Worm (Caenorhabditis elegans) whole organism, L1 larva: ENCODE measurements around the gene T21E8.4.

ENCODE experiments used
- C04F5.9 ChIP-seq: sonication (generic microtip); optimal IDR thresholded peaks from 2 replicates; lab custom pipeline; 2016; ENCODE audit warnings: missing genetic modification characterization, missing compliant biosample characterization
- C16A3.4 ChIP-seq: fragments of 150-350 bp; optimal IDR thresholded peaks from 2 replicates; lab custom pipeline; 2014; ENCODE audit warnings: missing biosample characterization, missing genetic modification characterization
- C34B4.2 ChIP-seq: sonication (generic microtip); optimal IDR thresholded peaks from 2 replicates; lab custom pipeline; 2017; ENCODE audit warnings: mild to moderate bottlenecking, missing genetic modification characterization, missing compliant biosample characterization
- F16B12.6 ChIP-seq: fragments of 150-350 bp; optimal IDR thresholded peaks from 2 replicates; lab custom pipeline; 2014; ENCODE audit warnings: missing biosample characterization, missing genetic modification characterization
- aha-1 ChIP-seq: fragments of 150-350 bp; optimal IDR thresholded peaks from 2 replicates; lab custom pipeline; 2014; ENCODE audit warnings: missing biosample characterization, missing genetic modification characterization
- aly-2 ChIP-seq: fragments of 150-350 bp; optimal IDR thresholded peaks from 2 replicates; lab custom pipeline; 2014; ENCODE audit warnings: missing biosample characterization, missing genetic modification characterization
- ama-1 ChIP-seq: fragments of 150-350 bp; optimal IDR thresholded peaks from 2 replicates; lab custom pipeline; 2014
- ceh-88 ChIP-seq: fragments of 200-800 bp; sonication (Bioruptor generic); IDR thresholded peaks from 2 replicates; pipeline ENCODE4 v1.3.6; 2022; ENCODE audit warnings: missing genetic modification characterization, missing compliant biosample characterization
- ceh-90 ChIP-seq: sonication (generic microtip); optimal IDR thresholded peaks from 2 replicates; lab custom pipeline; 2016; ENCODE audit warnings: missing genetic modification characterization, missing compliant biosample characterization
- dsc-1 ChIP-seq: sonication (generic microtip); optimal IDR thresholded peaks from 2 replicates; lab custom pipeline; 2016; ENCODE audit warnings: mild to moderate bottlenecking, missing genetic modification characterization, missing compliant biosample characterization
- efl-1 ChIP-seq, 4 experiments: fragments of 150-350 bp; optimal IDR thresholded peaks in 3 of 4; peaks in 1 of 4; 1 replicate in 1 of 4; 2 replicates in 3 of 4; lab custom pipeline; 2014; ENCODE audit warnings: missing biosample characterization in 2 of 4, missing genetic modification characterization in 2 of 4, missing genetic modification reagents in 2 of 4
- egl-13 ChIP-seq: sonication (generic microtip); optimal IDR thresholded peaks from 2 replicates; lab custom pipeline; 2016; ENCODE audit warnings: missing genotype, missing genetic modification reagents, missing genetic modification characterization, missing compliant biosample characterization
- elt-3 ChIP-seq, 6 experiments: fragments of 150-350 bp in 1 of 6; sonication (generic microtip); optimal IDR thresholded peaks; 2 replicates each; lab custom pipeline; 2017 to 2018; ENCODE audit warnings: missing biosample characterization in 6 of 6, missing genetic modification characterization in 6 of 6, inconsistent platforms in 1 of 6
- fkh-10 ChIP-seq: sonication (generic microtip); optimal IDR thresholded peaks from 2 replicates; lab custom pipeline; 2017; ENCODE audit warnings: missing biosample characterization, missing genetic modification reagents, missing genetic modification characterization
- fkh-8 ChIP-seq: sonication (generic microtip); optimal IDR thresholded peaks from 2 replicates; lab custom pipeline; 2016; ENCODE audit warnings: mild to moderate bottlenecking, missing genetic modification characterization, missing compliant biosample characterization
- hlh-17 ChIP-seq: fragments of 200-800 bp; sonication (Bioruptor generic); optimal IDR thresholded peaks from 2 replicates; lab custom pipeline; 2018; ENCODE audit warnings: missing genetic modification characterization, mild to moderate bottlenecking, missing compliant biosample characterization, moderate library complexity, borderline replicate concordance
- irx-1 ChIP-seq: sonication (generic microtip); optimal IDR thresholded peaks from 2 replicates; lab custom pipeline; 2016; ENCODE audit warnings: missing genetic modification characterization, missing compliant biosample characterization
- isw-1 ChIP-seq: fragments of 200-800 bp; sonication (Bioruptor generic); IDR thresholded peaks from 2 replicates; pipeline ENCODE4 v1.3.6; 2022; ENCODE audit warnings: missing genetic modification characterization, missing compliant biosample characterization
- lin-13 ChIP-seq: fragments of 150-350 bp; optimal IDR thresholded peaks from 2 replicates; lab custom pipeline; 2014; ENCODE audit warnings: missing biosample characterization, missing genetic modification reagents, missing genetic modification characterization
- lin-14 ChIP-seq: fragments of 200-800 bp; sonication (Bioruptor generic); optimal IDR thresholded peaks from 2 replicates; lab custom pipeline; 2018; ENCODE audit warnings: mild to moderate bottlenecking, missing genetic modification characterization, moderate library complexity, missing compliant biosample characterization
- lin-35 ChIP-seq, 2 experiments: fragments of 150-350 bp; optimal IDR thresholded peaks; 2 replicates each; lab custom pipeline; 2014; ENCODE audit warnings: missing biosample characterization in 2 of 2, missing genetic modification characterization in 2 of 2, missing genetic modification reagents in 2 of 2
- lin-39 ChIP-seq: fragments of 150-350 bp; optimal IDR thresholded peaks from 2 replicates; lab custom pipeline; 2014; ENCODE audit warnings: missing biosample characterization, missing genetic modification reagents, missing genetic modification characterization
- lir-3 ChIP-seq: sonication (generic microtip); optimal IDR thresholded peaks from 2 replicates; lab custom pipeline; 2016; ENCODE audit warnings: mild to moderate bottlenecking, missing genetic modification characterization, moderate library complexity, missing compliant biosample characterization; ENCODE audit not compliant: poor library complexity
- mab-9 ChIP-seq: fragments of 200-800 bp; sonication (Bioruptor generic); IDR thresholded peaks from 2 replicates; pipeline ENCODE4 v1.3.6; 2022; ENCODE audit warnings: missing genetic modification reagents, missing genetic modification characterization, missing compliant biosample characterization
- mdl-1 ChIP-seq, 2 experiments: fragments of 150-350 bp; optimal IDR thresholded peaks; 2 replicates each; lab custom pipeline; 2014 to 2017; ENCODE audit warnings: missing biosample characterization in 2 of 2, missing genetic modification characterization in 2 of 2, inconsistent platforms in 1 of 2
- mef-2 ChIP-seq: fragments of 150-350 bp; optimal IDR thresholded peaks from 2 replicates; lab custom pipeline; 2014; ENCODE audit warnings: missing biosample characterization, missing genetic modification characterization
- mep-1 ChIP-seq: fragments of 150-350 bp; optimal IDR thresholded peaks from 2 replicates; lab custom pipeline; 2014; ENCODE audit warnings: missing biosample characterization, missing genetic modification characterization
- nhr-11 ChIP-seq: fragments of 150-350 bp; optimal IDR thresholded peaks from 2 replicates; lab custom pipeline; 2014; ENCODE audit warnings: missing biosample characterization, missing genetic modification characterization
- nhr-12 ChIP-seq: sonication (generic microtip); optimal IDR thresholded peaks from 2 replicates; lab custom pipeline; 2017; ENCODE audit warnings: missing biosample characterization, missing genetic modification characterization
- nhr-20 ChIP-seq: sonication (generic microtip); optimal IDR thresholded peaks from 2 replicates; lab custom pipeline; 2016; ENCODE audit warnings: mild to moderate bottlenecking, missing genetic modification characterization, missing compliant biosample characterization
- nhr-237 ChIP-seq: fragments of 150-350 bp; optimal IDR thresholded peaks from 2 replicates; lab custom pipeline; 2014; ENCODE audit warnings: missing biosample characterization, missing genetic modification characterization
- nhr-47 ChIP-seq: sonication (generic microtip); optimal IDR thresholded peaks from 2 replicates; lab custom pipeline; 2016; ENCODE audit warnings: mild to moderate bottlenecking, missing genetic modification characterization, moderate library complexity, missing compliant biosample characterization
- nhr-71 ChIP-seq: sonication (generic microtip); optimal IDR thresholded peaks from 2 replicates; lab custom pipeline; 2016; ENCODE audit warnings: mild to moderate bottlenecking, missing genetic modification characterization, moderate library complexity, missing compliant biosample characterization
- nhr-76 ChIP-seq: sonication (generic microtip); optimal IDR thresholded peaks from 2 replicates; lab custom pipeline; 2017; ENCODE audit warnings: missing biosample characterization, missing genetic modification characterization
- nhr-77 ChIP-seq: fragments of 150-350 bp; optimal IDR thresholded peaks from 2 replicates; lab custom pipeline; 2014; ENCODE audit warnings: missing biosample characterization, missing genetic modification characterization
- nhr-84 ChIP-seq: sonication (generic microtip); optimal IDR thresholded peaks from 2 replicates; lab custom pipeline; 2017; ENCODE audit warnings: missing biosample characterization, missing genetic modification characterization
- pax-3 ChIP-seq: fragments of 200-800 bp; sonication (Bioruptor generic); optimal IDR thresholded peaks from 2 replicates; lab custom pipeline; 2018; ENCODE audit warnings: mild to moderate bottlenecking, missing genetic modification characterization, moderate library complexity, missing compliant biosample characterization
- pqm-1 ChIP-seq: sonication (generic microtip); optimal IDR thresholded peaks from 3 replicates; lab custom pipeline; 2017; ENCODE audit warnings: missing biosample characterization, missing genetic modification characterization
- snu-23 ChIP-seq: sonication (generic microtip); optimal IDR thresholded peaks from 2 replicates; lab custom pipeline; 2016; ENCODE audit warnings: missing genetic modification characterization, missing compliant biosample characterization
- sptf-1 ChIP-seq: fragments of 150-350 bp; optimal IDR thresholded peaks from 2 replicates; lab custom pipeline; 2014; ENCODE audit warnings: missing biosample characterization, missing genetic modification characterization
- sup-37 ChIP-seq: fragments of 200-800 bp; sonication (Bioruptor generic); optimal IDR thresholded peaks from 2 replicates; lab custom pipeline; 2018; ENCODE audit warnings: mild to moderate bottlenecking, missing genetic modification characterization, missing compliant biosample characterization
- tbx-2 ChIP-seq: sonication (generic microtip); optimal IDR thresholded peaks from 2 replicates; lab custom pipeline; 2016; ENCODE audit warnings: missing genetic modification characterization, missing compliant biosample characterization
- unc-130 ChIP-seq: fragments of 150-350 bp; optimal IDR thresholded peaks from 2 replicates; lab custom pipeline; 2017; ENCODE audit warnings: missing biosample characterization, missing genetic modification characterization, inconsistent platforms
- unc-30 ChIP-seq: sonication (generic microtip); optimal IDR thresholded peaks from 2 replicates; lab custom pipeline; 2017; ENCODE audit warnings: missing biosample characterization, missing genetic modification characterization
- unc-62 ChIP-seq: fragments of 150-350 bp; optimal IDR thresholded peaks from 2 replicates; lab custom pipeline; 2014; ENCODE audit warnings: missing biosample characterization, missing genetic modification reagents, missing genetic modification characterization
- unc-86 ChIP-seq: sonication (generic microtip); optimal IDR thresholded peaks from 2 replicates; lab custom pipeline; 2016; ENCODE audit warnings: missing genetic modification characterization, missing compliant biosample characterization
- zag-1 ChIP-seq: fragments of 150-350 bp; optimal IDR thresholded peaks from 2 replicates; lab custom pipeline; 2014; ENCODE audit warnings: missing biosample characterization, missing genetic modification characterization
- zip-4 ChIP-seq: fragments of 200-800 bp; sonication (Bioruptor generic); optimal IDR thresholded peaks from 2 replicates; lab custom pipeline; 2018; ENCODE audit warnings: mild to moderate bottlenecking, missing genetic modification characterization, moderate library complexity, missing compliant biosample characterization
- ztf-4 ChIP-seq: fragments of 150-350 bp; optimal IDR thresholded peaks from 2 replicates; lab custom pipeline; 2014; ENCODE audit warnings: missing biosample characterization, missing genetic modification characterization

Gene T21E8.4

DNA sequence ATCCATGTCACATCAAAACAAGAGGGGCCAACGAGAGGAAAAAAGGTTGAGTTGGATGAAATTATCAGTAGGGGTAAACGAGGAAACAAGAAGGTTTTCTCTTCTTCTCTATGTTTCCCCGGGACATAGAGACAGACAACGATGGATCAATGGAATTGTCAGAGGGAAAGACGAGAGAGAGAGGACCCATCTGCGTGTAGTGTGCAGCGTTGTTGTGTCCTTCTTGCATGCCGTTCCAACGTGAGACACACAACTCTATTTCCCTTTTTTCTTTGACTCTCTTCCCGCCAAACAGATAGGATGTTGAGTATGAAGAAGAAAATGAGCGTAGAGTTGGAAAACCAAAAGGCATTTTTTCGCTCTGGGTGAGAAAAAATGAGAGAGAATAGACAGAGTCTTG, 20.3 kb downstream of the T21E8.4 start (continued):
- TF ChIP-seq ama-1 (lab: Kevin White, UChicago) (no peak), isw-1 (no peak), tbx-2 (peak; percentile 59), unc-130 (peak; percentile 26), C04F5.9 (no peak), unc-86 (tag; lab: Kevin White, UChicago) (no peak), mdl-1 (tag; optimal IDR thresholded peaks at IDR 0.05; lab: Kevin White, UChicago) (peak in 1 of 2 experiments; percentile 61), lin-14 (peak; percentile 99), unc-62 (GFP tag; lab: Kevin White, UChicago) (no peak), nhr-76 (tag; lab: Kevin White, UChicago) (no peak), C16A3.4 (tag; lab: Kevin White, UChicago) (peak; percentile 32), nhr-20 (tag; lab: Kevin White, UChicago) (peak; percentile 69), nhr-12 (tag; lab: Kevin White, UChicago) (no peak), lin-35 (GFP tag; optimal IDR thresholded peaks at IDR 0.05; lab: Kevin White, UChicago) (peak; percentile 13 to 54), ceh-90 (tag; lab: Kevin White, UChicago) (no peak), zag-1 (tag; lab: Kevin White, UChicago) (no peak), nhr-47 (tag; lab: Kevin White, UChicago) (peak; percentile 59), unc-30 (tag; lab: Kevin White, UChicago) (no peak), F16B12.6 (peak; percentile 30), fkh-8 (tag; lab: Kevin White, UChicago) (peak; percentile 63), dsc-1 (tag; lab: Kevin White, UChicago) (peak; percentile 58), mef-2 (tag; lab: Kevin White, UChicago) (peak; percentile 14), lin-39 (tag; lab: Kevin White, UChicago) (no peak), mab-9 (GFP tag; lab: Robert Waterston, UW) (no peak), pqm-1 (tag; lab: Kevin White, UChicago) (no peak), nhr-84 (tag; lab: Kevin White, UChicago) (no peak), zip-4 (GFP tag; lab: Kevin White, UChicago) (no peak), nhr-237 (tag; lab: Kevin White, UChicago) (no peak), hlh-17 (GFP tag; lab: Kevin White, UChicago) (no peak), nhr-11 (no peak), ceh-88 (GFP tag; lab: Robert Waterston, UW) (no peak), nhr-77 (tag; lab: Kevin White, UChicago) (peak; percentile 64), pax-3 (tag; lab: Kevin White, UChicago) (no peak), lin-13 (peak; percentile 7), mep-1 (tag; lab: Kevin White, UChicago) (peak; percentile 80), C34B4.2 (tag; lab: Kevin White, UChicago) (no peak), lir-3 (tag; lab: Kevin White, UChicago) (peak; percentile 22), elt-3 (tag; optimal IDR thresholded peaks at IDR 0.05; lab: Kevin White, UChicago) (peak in 4 of 6 experiments; percentile 31 to 73 (median 41)), efl-1 (optimal IDR thresholded peaks at IDR 0.05; lab: Kevin White, UChicago) (peak; percentile 32 to 55), efl-1 (GFP tag; optimal IDR thresholded peaks at IDR 0.05 in 1 of 2; lab: Kevin White, UChicago) (no peak), egl-13 (tag; lab: Kevin White, UChicago) (no peak), aly-2 (tag; lab: Kevin White, UChicago) (no peak), snu-23 (GFP tag; lab: Kevin White, UChicago) (peak; percentile 74), aha-1 (tag; lab: Kevin White, UChicago) (no peak), ztf-4 (no peak), irx-1 (tag; lab: Kevin White, UChicago) (peak; percentile 37), sptf-1 (tag; lab: Kevin White, UChicago) (no peak), nhr-71 (peak; percentile 82), sup-37 (GFP tag; lab: Kevin White, UChicago) (no peak), fkh-10 (GFP tag; lab: Kevin White, UChicago) (peak; percentile 81)
